Worm (Caenorhabditis elegans) whole organism, late embryonic: ENCODE measurements around the gene F58E1.13.

Experiments
- lin-11 ChIP-seq: fragments of 200-800 bp; sonication (Bioruptor generic); optimal IDR thresholded peaks from 2 replicates; lab custom pipeline; 2018; ENCODE audit warnings: mild to moderate bottlenecking, missing genetic modification characterization, missing compliant biosample characterization
- madf-2 ChIP-seq: sonication (generic microtip); optimal IDR thresholded peaks from 2 replicates; lab custom pipeline; 2017; ENCODE audit warnings: missing genetic modification characterization, missing compliant biosample characterization

DNA sequence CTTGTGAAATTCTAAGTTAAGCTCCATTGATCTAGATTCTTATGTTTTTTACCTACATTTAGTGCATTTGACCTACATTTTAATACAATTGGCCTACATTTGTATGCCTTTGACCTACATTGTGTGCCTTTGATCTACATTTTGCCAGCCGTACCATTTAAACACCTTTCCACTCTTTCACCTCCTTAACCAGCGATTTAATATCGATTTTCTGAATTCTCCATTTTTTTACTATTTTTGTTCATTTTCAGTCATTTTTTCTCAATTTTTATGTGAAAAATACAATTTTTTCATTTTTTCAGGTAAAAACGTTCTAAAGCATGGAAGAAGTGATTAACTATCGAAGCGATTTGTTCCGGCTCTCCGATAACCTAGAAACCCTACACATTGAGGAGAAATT, 17.3 kb upstream of the F58E1.13 start, which contains the start of gene btb-7:
- no peak for TF ChIP-seq madf-2 (tag; lab: Kevin White, UChicago)
- no peak for TF ChIP-seq lin-11 (tag; lab: Kevin White, UChicago)
